Worm (Caenorhabditis elegans) whole organism, L3 larva: Measurements from ENCODE around the gene mrpl-53.

Source experiments
- R02D3.7 ChIP-seq: fragments of 150-350 bp; optimal IDR thresholded peaks from 2 replicates; lab custom pipeline; 2014; ENCODE audit warnings: missing biosample characterization, missing genetic modification characterization
- ZK546.5 ChIP-seq: sonication (generic microtip); optimal IDR thresholded peaks from 2 replicates; lab custom pipeline; 2017; ENCODE audit warnings: missing biosample characterization, missing genetic modification characterization
- aly-2 ChIP-seq: fragments of 150-350 bp; optimal IDR thresholded peaks from 2 replicates; lab custom pipeline; 2014; ENCODE audit warnings: missing biosample characterization, missing genetic modification characterization
- ama-1 ChIP-seq: fragments of 150-350 bp; optimal IDR thresholded peaks from 2 replicates; lab custom pipeline; 2018
- ceh-16 ChIP-seq: sonication (generic microtip); optimal IDR thresholded peaks from 2 replicates; lab custom pipeline; 2017; ENCODE audit warnings: missing biosample characterization, missing genetic modification characterization
- ceh-28 ChIP-seq: fragments of 150-350 bp; optimal IDR thresholded peaks from 2 replicates; lab custom pipeline; 2014; ENCODE audit warnings: missing biosample characterization, missing genetic modification reagents, missing genetic modification characterization
- ceh-82 ChIP-seq: fragments of 150-350 bp; optimal IDR thresholded peaks from 2 replicates; lab custom pipeline; 2014; ENCODE audit warnings: missing biosample characterization, missing genetic modification characterization
- ceh-9 ChIP-seq: sonication (generic microtip); optimal IDR thresholded peaks from 2 replicates; lab custom pipeline; 2018; ENCODE audit warnings: missing biosample characterization, missing genetic modification characterization
- daf-12 ChIP-seq: fragments of 150-350 bp; optimal IDR thresholded peaks from 2 replicates; lab custom pipeline; 2014; ENCODE audit warnings: missing biosample characterization, missing genetic modification reagents, missing genetic modification characterization
- egl-27 ChIP-seq: sonication (generic microtip); optimal IDR thresholded peaks from 4 replicates; lab custom pipeline; 2017; ENCODE audit warnings: missing biosample characterization, missing genetic modification reagents, missing genetic modification characterization
- egl-5 ChIP-seq: fragments of 150-350 bp; optimal IDR thresholded peaks from 2 replicates; lab custom pipeline; 2017; ENCODE audit warnings: missing biosample characterization, missing genetic modification reagents, missing genetic modification characterization, inconsistent platforms
- elt-1 ChIP-seq: fragments of 150-350 bp; optimal IDR thresholded peaks from 2 replicates; lab custom pipeline; 2014; ENCODE audit warnings: missing biosample characterization, missing genetic modification characterization
- elt-2 ChIP-seq: sonication (generic microtip); optimal IDR thresholded peaks from 2 replicates; lab custom pipeline; 2016; ENCODE audit warnings: missing genetic modification reagents, mild to moderate bottlenecking, missing genetic modification characterization, missing compliant biosample characterization
- elt-3 ChIP-seq, 3 experiments: fragments of 150-350 bp in 1 of 3; sonication (generic microtip) in 2 of 3; optimal IDR thresholded peaks; 2 replicates in 2 of 3; 4 replicates in 1 of 3; lab custom pipeline; 2014 to 2017; ENCODE audit warnings: missing biosample characterization in 3 of 3, missing genetic modification characterization in 3 of 3
- eor-1 ChIP-seq, 2 experiments: fragments of 150-350 bp; optimal IDR thresholded peaks; 2 replicates each; lab custom pipeline; 2014 to 2018; ENCODE audit warnings: missing biosample characterization in 2 of 2, missing genetic modification characterization in 2 of 2
- fkh-10 ChIP-seq: sonication (generic microtip); optimal IDR thresholded peaks from 2 replicates; lab custom pipeline; 2017; ENCODE audit warnings: missing biosample characterization, missing genetic modification reagents, missing genetic modification characterization
- fkh-2 ChIP-seq: fragments of 150-350 bp; optimal IDR thresholded peaks from 2 replicates; lab custom pipeline; 2014; ENCODE audit warnings: missing biosample characterization, missing genetic modification reagents, missing genetic modification characterization
- fos-1 ChIP-seq: fragments of 150-350 bp; optimal IDR thresholded peaks from 2 replicates; lab custom pipeline; 2014; ENCODE audit warnings: missing biosample characterization, missing genetic modification characterization
- hmg-11 ChIP-seq: sonication (generic microtip); optimal IDR thresholded peaks from 2 replicates; lab custom pipeline; 2016; ENCODE audit warnings: missing genetic modification characterization, missing compliant biosample characterization
- lin-15B ChIP-seq: fragments of 150-350 bp; optimal IDR thresholded peaks from 2 replicates; lab custom pipeline; 2014; ENCODE audit warnings: missing biosample characterization, missing genetic modification characterization
- lin-39 ChIP-seq: fragments of 150-350 bp; optimal IDR thresholded peaks from 2 replicates; lab custom pipeline; 2018; ENCODE audit warnings: missing biosample characterization, missing genetic modification reagents, missing genetic modification characterization
- lsy-12 ChIP-seq: sonication (generic microtip); optimal IDR thresholded peaks from 2 replicates; lab custom pipeline; 2016; ENCODE audit warnings: mild to moderate bottlenecking, missing genetic modification characterization, missing compliant biosample characterization
- mdl-1 ChIP-seq: fragments of 150-350 bp; optimal IDR thresholded peaks from 2 replicates; lab custom pipeline; 2014; ENCODE audit warnings: missing biosample characterization, missing genetic modification characterization
- mml-1 ChIP-seq: fragments of 150-350 bp; sonication (generic microtip); optimal IDR thresholded peaks from 3 replicates; lab custom pipeline; 2014; ENCODE audit warnings: missing biosample characterization, missing genetic modification characterization
- nfya-1 ChIP-seq: sonication (generic microtip); optimal IDR thresholded peaks from 2 replicates; lab custom pipeline; 2017; ENCODE audit warnings: missing genetic modification characterization, mild to moderate bottlenecking, missing compliant biosample characterization, antibody characterized with exemption, moderate library complexity; ENCODE audit not compliant: insufficient read depth
- nhr-11 ChIP-seq: fragments of 150-350 bp; optimal IDR thresholded peaks from 2 replicates; lab custom pipeline; 2014; ENCODE audit warnings: missing biosample characterization, missing genetic modification characterization
- nhr-12 ChIP-seq: fragments of 150-350 bp; optimal IDR thresholded peaks from 2 replicates; lab custom pipeline; 2014; ENCODE audit warnings: missing biosample characterization, missing genetic modification characterization
- nhr-23 ChIP-seq: fragments of 150-350 bp; optimal IDR thresholded peaks from 2 replicates; lab custom pipeline; 2014; ENCODE audit warnings: missing biosample characterization, missing genetic modification reagents, missing genetic modification characterization
- nhr-237 ChIP-seq: fragments of 150-350 bp; optimal IDR thresholded peaks from 2 replicates; lab custom pipeline; 2014; ENCODE audit warnings: missing biosample characterization, missing genetic modification characterization
- nhr-25 ChIP-seq: sonication (generic microtip); optimal IDR thresholded peaks from 2 replicates; lab custom pipeline; 2017; ENCODE audit warnings: missing biosample characterization, missing genetic modification characterization
- nhr-28 ChIP-seq: fragments of 150-350 bp; optimal IDR thresholded peaks from 2 replicates; lab custom pipeline; 2014; ENCODE audit warnings: missing biosample characterization, missing genetic modification characterization
- nhr-43 ChIP-seq: sonication (generic microtip); optimal IDR thresholded peaks from 2 replicates; lab custom pipeline; 2016; ENCODE audit warnings: mild to moderate bottlenecking, missing genetic modification characterization, missing compliant biosample characterization; ENCODE audit not compliant: poor library complexity, severe bottlenecking
- nhr-67 ChIP-seq: fragments of 150-350 bp; optimal IDR thresholded peaks from 2 replicates; lab custom pipeline; 2014; ENCODE audit warnings: missing biosample characterization, missing genetic modification characterization
- nhr-76 ChIP-seq: fragments of 150-350 bp; sonication (generic microtip); optimal IDR thresholded peaks from 5 replicates; lab custom pipeline; 2014; ENCODE audit warnings: missing biosample characterization, missing genetic modification characterization
- nhr-77 ChIP-seq: fragments of 150-350 bp; optimal IDR thresholded peaks from 2 replicates; lab custom pipeline; 2014; ENCODE audit warnings: missing biosample characterization, missing genetic modification characterization
- pha-4 ChIP-seq: fragments of 150-350 bp; optimal IDR thresholded peaks from 2 replicates; lab custom pipeline; 2014; ENCODE audit warnings: missing biosample characterization, missing genetic modification reagents, missing genetic modification characterization
- pqm-1 ChIP-seq: fragments of 150-350 bp; optimal IDR thresholded peaks from 2 replicates; lab custom pipeline; 2017; ENCODE audit warnings: missing biosample characterization, missing genetic modification characterization, inconsistent platforms
- sea-2 ChIP-seq: fragments of 150-350 bp; sonication (generic microtip); optimal IDR thresholded peaks from 4 replicates; lab custom pipeline; 2014; ENCODE audit warnings: missing biosample characterization, missing genetic modification reagents, missing genetic modification characterization
- skn-1 ChIP-seq: fragments of 150-350 bp; optimal IDR thresholded peaks from 2 replicates; lab custom pipeline; 2014; ENCODE audit warnings: missing biosample characterization, missing genetic modification characterization
- snpc-4 ChIP-seq: fragments of 150-350 bp; optimal IDR thresholded peaks from 2 replicates; lab custom pipeline; 2014; ENCODE audit warnings: missing biosample characterization, missing genetic modification characterization
- tbx-2 ChIP-seq: sonication (generic microtip); optimal IDR thresholded peaks from 2 replicates; lab custom pipeline; 2016; ENCODE audit warnings: mild to moderate bottlenecking, missing genetic modification characterization, missing compliant biosample characterization
- unc-39 ChIP-seq: sonication (generic microtip); optimal IDR thresholded peaks from 4 replicates; lab custom pipeline; 2017; ENCODE audit warnings: missing biosample characterization, missing genetic modification characterization
- unc-62 ChIP-seq: fragments of 150-350 bp; sonication (generic microtip); optimal IDR thresholded peaks from 4 replicates; lab custom pipeline; 2014; ENCODE audit warnings: missing biosample characterization, missing genetic modification reagents, missing genetic modification characterization
- zag-1 ChIP-seq: fragments of 150-350 bp; optimal IDR thresholded peaks from 2 replicates; lab custom pipeline; 2014; ENCODE audit warnings: missing biosample characterization, missing genetic modification characterization
- ztf-11 ChIP-seq: fragments of 150-350 bp; optimal IDR thresholded peaks from 2 replicates; lab custom pipeline; 2014; ENCODE audit warnings: missing biosample characterization, missing genetic modification characterization

Gene mrpl-53

ce11 chrII:9591071-9591470 lies 6.4 kb upstream of the mrpl-53 start, which contains the start of the genes E02H1.1 and tag-124:
Gene E02H1.1 (minus strand): TSS chrII:9591164.
Gene tag-124 (plus strand): TSS chrII:9591292.
- TF ChIP-seq elt-2 (peak; percentile 17), ceh-16 (tag; lab: Kevin White, UChicago) (no peak), lin-39 (tag; lab: Kevin White, UChicago) (no peak), nhr-77 (tag; lab: Kevin White, UChicago) (no peak), nhr-237 (tag; lab: Kevin White, UChicago) (no peak), nhr-43 (tag; lab: Kevin White, UChicago) (peak; percentile 92), R02D3.7 (tag; lab: Kevin White, UChicago) (no peak), ZK546.5 (tag; lab: Kevin White, UChicago) (no peak), fos-1 (tag; lab: Kevin White, UChicago) (no peak), egl-5 (no peak), nhr-11 (tag; lab: Kevin White, UChicago) (peak; percentile 34), unc-39 (no peak), mml-1 (tag; lab: Kevin White, UChicago) (no peak), snpc-4 (tag; lab: Kevin White, UChicago) (peak; percentile 62), pha-4 (tag; lab: Kevin White, UChicago) (peak; percentile 77), sea-2 (GFP tag; lab: Kevin White, UChicago) (no peak), nfya-1 (tag; lab: Kevin White, UChicago) (peak; percentile 72), nhr-12 (tag; lab: Kevin White, UChicago) (no peak), hmg-11 (tag; lab: Kevin White, UChicago) (peak; percentile 35), zag-1 (no peak), nhr-76 (tag; lab: Kevin White, UChicago) (no peak), skn-1 (tag; lab: Kevin White, UChicago) (no peak), lin-15B (peak; percentile 76), aly-2 (tag; lab: Kevin White, UChicago) (no peak), elt-1 (tag; lab: Kevin White, UChicago) (no peak), ceh-9 (tag; lab: Kevin White, UChicago) (no peak), ceh-28 (tag; lab: Kevin White, UChicago) (peak; percentile 15), nhr-28 (tag; lab: Kevin White, UChicago) (no peak), pqm-1 (tag; lab: Kevin White, UChicago) (peak; percentile 21), nhr-23 (tag; lab: Kevin White, UChicago) (peak; percentile 87), nhr-25 (peak; percentile 74), ztf-11 (tag; lab: Kevin White, UChicago) (no peak), ama-1 (lab: Kevin White, UChicago) (no peak), daf-12 (no peak), mdl-1 (tag; lab: Kevin White, UChicago) (no peak), tbx-2 (tag; lab: Kevin White, UChicago) (no peak), elt-3 (tag; optimal IDR thresholded peaks at IDR 0.05; lab: Kevin White, UChicago) (no peak), nhr-67 (no peak), fkh-2 (tag; lab: Kevin White, UChicago) (no peak), eor-1 (tag; optimal IDR thresholded peaks at IDR 0.05; lab: Kevin White, UChicago) (peak in 1 of 2 experiments; percentile 69), unc-62 (GFP tag; lab: Kevin White, UChicago) (no peak), ceh-82 (tag; lab: Kevin White, UChicago) (no peak), fkh-10 (GFP tag; lab: Kevin White, UChicago) (no peak), lsy-12 (tag; lab: Kevin White, UChicago) (peak; percentile 72)

ce11 chrII:9592737-9593136 lies 4.7 kb upstream of the mrpl-53 start, which contains the start of gene parp-2:
Gene parp-2 (plus strand): TSS chrII:9593037.
- TF ChIP-seq nhr-77 (tag; lab: Kevin White, UChicago) (no peak), ceh-9 (tag; lab: Kevin White, UChicago) (no peak), R02D3.7 (tag; lab: Kevin White, UChicago) (no peak), egl-27 (tag; lab: Kevin White, UChicago) (no peak), sea-2 (GFP tag; lab: Kevin White, UChicago) (no peak), elt-1 (tag; lab: Kevin White, UChicago) (no peak), eor-1 (tag; optimal IDR thresholded peaks at IDR 0.05; lab: Kevin White, UChicago) (no peak), ZK546.5 (tag; lab: Kevin White, UChicago) (no peak), daf-12 (no peak)
